Fruit fly (Drosophila melanogaster): ENCODE measurements around the gene CG42507.

The CG42507 gene

dm6 chr3L:14752816-14753215 is 4.9 kb downstream of the CG42507 start:
- TF ChIP-seq Ets98B (GFP tag; IDR thresholded peaks at IDR 0.05) (no peak), CG32121 (GFP tag; IDR thresholded peaks at IDR 0.05) (no peak), EcR (GFP tag; optimal IDR thresholded peaks at IDR 0.05) (no peak), gl (tag; optimal IDR thresholded peaks at IDR 0.05) (no peak), CG12605 (GFP tag; IDR thresholded peaks at IDR 0.05) (no peak), CG8159 (tag; optimal IDR thresholded peaks at IDR 0.05) (no peak), Snoo (tag; optimal IDR thresholded peaks at IDR 0.05) (no peak), CG13204 (GFP tag; optimal IDR thresholded peaks at IDR 0.05) (no peak), CG8301 (tag; optimal IDR thresholded peaks at IDR 0.05) (no peak), CG15710 (tag; optimal IDR thresholded peaks at IDR 0.05) (no peak), D1 (tag; optimal IDR thresholded peaks at IDR 0.05) (no peak), CG14655 (GFP tag; optimal IDR thresholded peaks at IDR 0.05) (no peak), CG17806 (tag; optimal IDR thresholded peaks at IDR 0.05) (no peak), rn (GFP tag; IDR thresholded peaks at IDR 0.05) (no peak), CG34367 (tag; optimal IDR thresholded peaks at IDR 0.05) (no peak), CG9948 (tag; optimal IDR thresholded peaks at IDR 0.05) (no peak), CG10348 (GFP tag; IDR thresholded peaks at IDR 0.05) (no peak), fd96Ca (GFP tag; IDR thresholded peaks at IDR 0.05) (no peak), Pif1B (GFP tag; optimal IDR thresholded peaks at IDR 0.05) (no peak)

DNA sequence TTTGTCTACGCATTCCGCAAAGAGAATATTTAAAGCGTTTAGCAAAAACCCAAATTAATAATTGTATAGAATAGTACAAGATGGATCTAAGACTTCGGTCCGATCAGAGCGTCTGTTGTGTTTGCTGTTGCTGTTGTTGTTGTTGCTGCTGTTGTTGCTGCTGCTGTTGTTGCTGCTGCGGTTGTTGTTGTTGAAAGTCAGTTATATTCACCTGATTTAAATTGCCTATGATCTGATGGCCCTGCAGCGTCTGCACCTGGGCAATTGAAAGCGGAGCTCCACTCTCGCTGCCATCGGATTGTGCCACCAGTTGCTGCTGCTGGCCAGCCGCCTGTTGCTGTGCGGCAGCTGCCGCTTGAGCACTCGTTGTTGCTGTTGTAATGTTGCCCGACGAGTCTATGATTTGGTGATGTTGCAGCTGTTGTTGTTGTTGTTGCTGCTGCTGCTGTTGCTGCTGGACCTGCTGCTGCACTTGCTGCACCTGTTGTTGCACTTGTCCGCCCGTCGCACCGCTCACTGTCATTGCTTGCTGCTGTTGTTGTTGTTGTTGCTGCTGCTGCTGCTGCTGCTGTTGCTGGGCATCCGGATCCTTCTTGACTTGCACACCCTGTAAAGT is 6.6 kb downstream of the CG42507 start:
- no peak for TF ChIP-seq fd96Ca (GFP tag; IDR thresholded peaks at IDR 0.05)
- no peak for TF ChIP-seq CG15710 (tag; optimal IDR thresholded peaks at IDR 0.05)
- TF ChIP-seq CG13204 (GFP tag; optimal IDR thresholded peaks at IDR 0.05) = no peak
- TF ChIP-seq CG8159 (tag; optimal IDR thresholded peaks at IDR 0.05) = no peak
- no peak for TF ChIP-seq CG4496 (GFP tag; IDR thresholded peaks at IDR 0.05)
- no peak for TF ChIP-seq Ets98B (GFP tag; IDR thresholded peaks at IDR 0.05)
- TF ChIP-seq CG10348 (GFP tag; IDR thresholded peaks at IDR 0.05) = no peak
- TF ChIP-seq rn (GFP tag; IDR thresholded peaks at IDR 0.05) = no peak
- TF ChIP-seq EcR (GFP tag; optimal IDR thresholded peaks at IDR 0.05) = no peak
- no peak for TF ChIP-seq CG17806 (tag; optimal IDR thresholded peaks at IDR 0.05)
- no peak for TF ChIP-seq D1 (tag; optimal IDR thresholded peaks at IDR 0.05)
- TF ChIP-seq CG34367 (tag; optimal IDR thresholded peaks at IDR 0.05) = no peak
- no peak for TF ChIP-seq CG14655 (GFP tag; optimal IDR thresholded peaks at IDR 0.05)

dm6 chr3L:14743106-14743692 is 14.6 kb downstream of the CG42507 start:
- no peak for TF ChIP-seq fd96Ca (GFP tag; IDR thresholded peaks at IDR 0.05)
- peak; percentile 62 for TF ChIP-seq EcR (GFP tag; optimal IDR thresholded peaks at IDR 0.05)

DNA sequence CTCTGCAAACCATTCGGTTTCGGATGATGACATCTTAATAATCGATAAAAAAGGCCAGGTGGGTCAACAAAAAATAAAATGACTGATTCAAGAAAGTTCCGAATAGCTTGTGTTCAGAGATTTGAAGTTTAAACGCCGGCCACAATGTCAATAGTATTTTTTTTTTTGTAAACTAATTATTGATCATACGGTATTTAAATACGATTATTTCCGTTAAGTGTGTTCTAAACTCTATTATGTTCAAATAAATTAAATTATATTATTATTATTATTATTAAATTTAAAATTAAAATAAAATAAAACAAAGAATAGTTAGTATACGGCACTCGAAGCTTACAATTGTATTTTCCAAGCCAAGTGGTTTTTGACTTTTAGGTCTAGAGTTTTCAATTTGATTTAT is 24.3 kb downstream of the CG42507 start, which contains the start of gene CG13471:
CG13471 (minus strand) TSS at position 101 of the 400 bp plus-strand sequence.
- no peak for TF ChIP-seq Snoo (tag; optimal IDR thresholded peaks at IDR 0.05)
- no peak for TF ChIP-seq Ets98B (GFP tag; IDR thresholded peaks at IDR 0.05)
- TF ChIP-seq EcR (GFP tag; optimal IDR thresholded peaks at IDR 0.05) = no peak
- TF ChIP-seq CG12605 (GFP tag; IDR thresholded peaks at IDR 0.05) = no peak
- no peak for TF ChIP-seq gl (tag; optimal IDR thresholded peaks at IDR 0.05)
- TF ChIP-seq D1 (tag; optimal IDR thresholded peaks at IDR 0.05) = no peak
- TF ChIP-seq CG17806 (tag; optimal IDR thresholded peaks at IDR 0.05) = no peak
- TF ChIP-seq CG10348 (GFP tag; IDR thresholded peaks at IDR 0.05) = no peak
- no peak for TF ChIP-seq fd96Ca (GFP tag; IDR thresholded peaks at IDR 0.05)
- no peak for TF ChIP-seq CG4496 (GFP tag; IDR thresholded peaks at IDR 0.05)
- no peak for TF ChIP-seq CG13204 (GFP tag; optimal IDR thresholded peaks at IDR 0.05)
- no peak for TF ChIP-seq CG14655 (GFP tag; optimal IDR thresholded peaks at IDR 0.05)
- no peak for TF ChIP-seq rn (GFP tag; IDR thresholded peaks at IDR 0.05)
- TF ChIP-seq Pif1B (GFP tag; optimal IDR thresholded peaks at IDR 0.05) = no peak
- no peak for TF ChIP-seq CG15710 (tag; optimal IDR thresholded peaks at IDR 0.05)
- no peak for TF ChIP-seq CG9948 (tag; optimal IDR thresholded peaks at IDR 0.05)

- TF ChIP-seq gl (tag; optimal IDR thresholded peaks at IDR 0.05) (no peak), CG32121 (GFP tag; IDR thresholded peaks at IDR 0.05) (peak; percentile 49; the same call in 1 of the 2 replicates), EcR (GFP tag; optimal IDR thresholded peaks at IDR 0.05) (no peak), CG12605 (GFP tag; IDR thresholded peaks at IDR 0.05) (no peak), Ets98B (GFP tag; IDR thresholded peaks at IDR 0.05) (no peak; the same call in 1 of the 2 replicates), CG10348 (GFP tag; IDR thresholded peaks at IDR 0.05) (no peak), CG8301 (tag; optimal IDR thresholded peaks at IDR 0.05) (no peak), CG14655 (GFP tag; optimal IDR thresholded peaks at IDR 0.05) (peak; percentile 61), D1 (tag; optimal IDR thresholded peaks at IDR 0.05) (no peak), CG15710 (tag; optimal IDR thresholded peaks at IDR 0.05) (no peak), CG9948 (tag; optimal IDR thresholded peaks at IDR 0.05) (no peak), Snoo (tag; optimal IDR thresholded peaks at IDR 0.05) (no peak), rn (GFP tag; IDR thresholded peaks at IDR 0.05) (no peak), CG17806 (tag; optimal IDR thresholded peaks at IDR 0.05) (no peak), CG13204 (GFP tag; optimal IDR thresholded peaks at IDR 0.05) (no peak), CG8159 (tag; optimal IDR thresholded peaks at IDR 0.05) (peak; percentile 60), fd96Ca (GFP tag; IDR thresholded peaks at IDR 0.05) (peak; percentile 72; the same call in 2 of the 3 replicates), CG4496 (GFP tag; IDR thresholded peaks at IDR 0.05) (0 out of 3 replicates have a peak, but pooled peaks have one; percentile 35), Pif1B (GFP tag; optimal IDR thresholded peaks at IDR 0.05) (peak; percentile 28), CG34367 (tag; optimal IDR thresholded peaks at IDR 0.05) (no peak), Pif1A (GFP tag; optimal IDR thresholded peaks at IDR 0.05) (peak; percentile 36)
Measured at dm6 chr3L:14731790-14732189, 26.0 kb downstream of the CG42507 start.

DNA sequence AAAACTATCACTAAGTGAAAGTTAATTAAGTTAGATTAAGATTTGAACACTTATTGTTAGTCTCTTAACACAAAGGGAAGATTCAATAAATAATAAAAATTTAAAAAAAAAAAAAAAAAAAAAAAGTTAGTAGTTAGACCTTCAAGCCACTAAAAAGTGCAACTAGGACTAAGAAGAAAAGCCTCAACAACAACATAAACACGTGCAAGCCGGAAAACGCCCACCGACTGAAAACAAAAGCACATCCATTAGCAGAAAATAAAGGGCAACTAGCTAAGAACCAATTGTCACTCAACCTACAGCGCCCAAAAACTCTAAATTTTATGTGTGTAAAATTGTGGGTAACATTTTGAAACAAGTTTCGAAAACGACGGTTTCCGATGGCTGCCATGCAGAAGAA is 29.3 kb downstream of the CG42507 start, which contains the start of gene CG13473:
CG13473 (plus strand) TSS at position 301 of the 400 bp plus-strand sequence.
- TF ChIP-seq CG4496 (GFP tag; IDR thresholded peaks at IDR 0.05) = no peak

Measured in whole organism, pupa.